Fruit fly (Drosophila melanogaster): ENCODE results near the gene NPF.
A peak's percentile ranks its signal among the peaks of the same experiment; 100 is the strongest.

The NPF gene

DNA sequence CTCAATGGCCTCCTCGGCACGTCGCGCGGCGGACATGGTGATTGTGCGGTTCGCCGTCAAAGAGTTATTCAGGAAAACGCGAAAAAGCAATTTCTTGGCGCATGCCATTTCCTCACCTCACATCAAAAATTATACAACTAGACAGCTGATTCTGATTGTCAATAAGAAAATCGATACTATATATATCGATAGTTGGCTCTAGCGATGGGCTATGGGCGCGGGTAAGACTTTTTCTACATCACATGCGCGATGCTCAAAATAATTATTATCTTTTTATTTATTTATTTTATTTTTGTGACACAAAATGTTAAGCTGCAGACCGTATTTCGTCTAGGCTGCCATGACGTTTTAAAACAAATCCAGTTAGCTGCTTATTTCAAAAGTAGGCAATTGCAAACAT, 5.2 kb downstream of the NPF start, which contains the start of gene CG10340:
TSS of gene CG10340 (minus strand) at position 151 of the 400 bp plus-strand sequence.
- no peak for TF ChIP-seq CG17801 (GFP tag; optimal IDR thresholded peaks at IDR 0.05; ENCODE audit: partially characterized antibody)

dm6 chr3R:16615009-16615408, 6.0 kb downstream of the NPF start, which contains the start of gene CG17562:
TSS of gene CG17562 (plus strand) at chr3R:16615309.
- TF ChIP-seq CG17801 (GFP tag; optimal IDR thresholded peaks at IDR 0.05; ENCODE audit: partially characterized antibody): no peak

dm6 chr3R:16617650-16618049, 8.6 kb downstream of the NPF start, which contains the start of gene CG17560:
TSS of gene CG17560 (plus strand) at chr3R:16617950.
- no peak for TF ChIP-seq CG17801 (GFP tag; optimal IDR thresholded peaks at IDR 0.05; ENCODE audit: partially characterized antibody)

DNA sequence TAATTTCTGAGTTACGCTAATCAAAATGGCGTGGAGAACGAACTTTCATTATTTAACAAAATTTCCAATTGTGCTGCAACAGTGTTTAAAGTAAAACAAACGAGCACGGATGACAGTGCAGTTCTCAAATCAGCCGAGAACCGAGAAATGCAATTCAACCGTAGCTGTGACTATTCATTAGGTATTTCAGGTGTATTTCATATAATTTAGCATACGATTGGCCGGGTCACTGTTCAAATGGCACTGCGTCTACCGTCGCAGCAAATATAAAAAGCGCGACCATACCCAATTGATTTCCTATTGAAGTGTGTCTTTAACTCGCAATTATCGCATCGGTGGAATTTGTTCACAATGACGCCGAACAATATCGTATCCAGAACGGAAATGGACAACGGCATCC, 11.5 kb downstream of the NPF start, which contains the start of gene CG14893:
TSS of gene CG14893 (plus strand) at position 301 of the 400 bp plus-strand sequence.
- TF ChIP-seq CG17801 (GFP tag; optimal IDR thresholded peaks at IDR 0.05; ENCODE audit: partially characterized antibody): no peak

dm6 chr3R:16624371-16624749, 15.3 kb downstream of the NPF start, which contains the start of gene Ccdc114:
TSS of gene Ccdc114 (minus strand) at chr3R:16624717.
- no peak for TF ChIP-seq CG17801 (GFP tag; optimal IDR thresholded peaks at IDR 0.05; ENCODE audit: partially characterized antibody)

- no peak for TF ChIP-seq CG17801 (GFP tag; optimal IDR thresholded peaks at IDR 0.05; ENCODE audit: partially characterized antibody)
Measured at dm6 chr3R:16624750-16625549, 15.9 kb downstream of the NPF start, which contains the start of gene Fas1. TSS of gene Fas1 (plus strand) at chr3R:16625238.

DNA sequence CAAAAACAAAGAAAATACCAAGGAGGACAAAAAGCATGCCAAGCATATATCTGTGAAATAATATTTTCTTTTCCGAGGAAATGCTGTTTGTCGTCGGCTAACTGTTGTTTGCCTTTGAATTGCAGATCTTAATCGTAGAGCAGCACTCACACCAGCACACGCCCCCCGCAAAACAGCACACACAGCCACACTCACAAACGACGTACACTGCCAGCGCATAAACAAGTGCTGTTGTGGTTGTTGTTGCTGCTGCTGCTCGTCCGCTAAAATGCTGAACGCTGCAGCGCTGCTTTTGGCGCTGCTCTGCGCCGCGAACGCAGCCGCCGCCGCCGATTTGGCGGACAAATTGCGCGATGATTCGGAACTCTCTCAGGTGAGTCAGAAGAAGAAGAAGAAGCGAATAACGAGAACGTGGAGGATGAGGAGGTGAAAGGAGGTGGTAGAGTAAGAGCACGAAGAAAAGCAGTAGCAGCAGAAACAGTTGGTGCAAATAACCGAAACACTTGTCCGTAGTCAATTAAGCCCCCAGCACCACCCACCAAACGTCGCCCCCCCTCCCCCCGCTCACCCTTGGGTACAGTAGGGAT, 16.9 kb downstream of the NPF start:
- TF ChIP-seq CG17801 (GFP tag; optimal IDR thresholded peaks at IDR 0.05; ENCODE audit: partially characterized antibody): no peak

DNA sequence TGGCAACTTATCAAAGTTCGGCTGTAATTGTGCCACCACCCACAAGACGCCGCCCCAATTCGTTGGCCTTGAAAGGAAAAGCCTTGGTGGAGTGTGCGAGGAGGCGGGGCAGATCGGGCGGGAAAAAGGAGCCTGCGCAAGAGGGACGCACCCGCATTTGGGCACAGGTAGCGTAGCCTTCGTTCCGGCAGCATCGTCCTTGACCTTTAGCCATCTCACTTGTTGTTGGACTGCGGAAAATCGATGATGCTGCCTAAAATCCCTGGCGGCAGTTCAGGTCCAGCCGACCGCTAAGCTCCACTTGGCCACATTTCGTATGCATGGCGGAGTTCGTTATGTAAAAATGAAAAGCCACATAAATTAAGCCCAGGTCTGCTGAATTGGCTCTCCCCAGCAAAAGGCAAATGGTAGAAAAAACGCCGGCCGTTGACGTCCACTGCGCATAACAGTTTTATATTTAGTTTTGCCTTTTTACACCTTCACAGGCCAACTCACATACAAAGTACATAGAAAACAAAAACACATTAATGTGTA, 17.9 kb downstream of the NPF start:
- TF ChIP-seq CG17801 (GFP tag; optimal IDR thresholded peaks at IDR 0.05; ENCODE audit: partially characterized antibody): no peak

DNA sequence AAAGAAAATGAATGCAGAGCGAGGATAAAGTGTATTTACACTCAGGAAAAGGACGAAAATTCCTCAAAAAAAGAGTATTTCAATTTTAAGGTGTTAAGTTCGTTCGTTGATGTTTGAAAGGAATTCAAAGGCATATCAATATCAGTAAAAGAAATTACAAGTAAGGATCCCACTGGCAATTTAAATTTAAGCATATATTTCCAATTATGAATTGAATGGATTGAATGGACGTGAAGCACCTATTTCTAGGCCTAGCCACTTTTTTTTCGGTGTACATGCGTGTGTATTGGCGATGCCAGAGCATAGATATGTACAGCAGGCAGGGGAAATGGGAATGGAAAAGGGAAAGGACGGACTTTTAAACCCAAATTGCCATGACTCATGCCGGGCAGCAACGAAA, 21.5 kb downstream of the NPF start:
- TF ChIP-seq CG17801 (GFP tag; optimal IDR thresholded peaks at IDR 0.05; ENCODE audit: partially characterized antibody): no peak

DNA sequence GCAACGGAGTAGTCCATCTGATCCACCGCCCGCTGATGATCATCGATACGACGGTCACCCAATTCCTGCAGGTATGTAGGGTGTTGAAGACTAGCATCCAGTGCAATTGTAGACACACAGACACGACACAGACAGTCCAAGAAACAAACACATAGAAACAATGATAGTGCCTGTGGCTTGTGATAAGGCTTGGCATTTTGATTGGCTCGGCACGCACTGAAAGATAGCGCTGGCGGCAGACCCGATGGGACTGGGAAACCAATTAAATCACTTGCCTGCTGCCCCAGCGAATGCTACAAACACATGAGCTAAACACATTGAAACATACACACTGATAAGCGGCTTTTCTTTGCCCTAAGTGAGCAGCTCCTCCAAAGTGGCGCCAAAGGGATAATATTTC, 23.7 kb downstream of the NPF start:
- TF ChIP-seq CG17801 (GFP tag; optimal IDR thresholded peaks at IDR 0.05; ENCODE audit: partially characterized antibody): no peak

- no peak for TF ChIP-seq CG17801 (GFP tag; optimal IDR thresholded peaks at IDR 0.05; ENCODE audit: partially characterized antibody)
Measured at dm6 chr3R:16640005-16640408, 31.0 kb downstream of the NPF start, which contains the start of gene nonA-l. TSS of gene nonA-l (plus strand) at chr3R:16640205.

- peak; percentile 7 for TF ChIP-seq CG17801 (GFP tag; optimal IDR thresholded peaks at IDR 0.05; ENCODE audit: partially characterized antibody)
Measured at dm6 chr3R:16643591-16643990, 34.6 kb downstream of the NPF start, which contains the start of gene Arl6IP1. TSS of gene Arl6IP1 (plus strand) at chr3R:16643605.

DNA sequence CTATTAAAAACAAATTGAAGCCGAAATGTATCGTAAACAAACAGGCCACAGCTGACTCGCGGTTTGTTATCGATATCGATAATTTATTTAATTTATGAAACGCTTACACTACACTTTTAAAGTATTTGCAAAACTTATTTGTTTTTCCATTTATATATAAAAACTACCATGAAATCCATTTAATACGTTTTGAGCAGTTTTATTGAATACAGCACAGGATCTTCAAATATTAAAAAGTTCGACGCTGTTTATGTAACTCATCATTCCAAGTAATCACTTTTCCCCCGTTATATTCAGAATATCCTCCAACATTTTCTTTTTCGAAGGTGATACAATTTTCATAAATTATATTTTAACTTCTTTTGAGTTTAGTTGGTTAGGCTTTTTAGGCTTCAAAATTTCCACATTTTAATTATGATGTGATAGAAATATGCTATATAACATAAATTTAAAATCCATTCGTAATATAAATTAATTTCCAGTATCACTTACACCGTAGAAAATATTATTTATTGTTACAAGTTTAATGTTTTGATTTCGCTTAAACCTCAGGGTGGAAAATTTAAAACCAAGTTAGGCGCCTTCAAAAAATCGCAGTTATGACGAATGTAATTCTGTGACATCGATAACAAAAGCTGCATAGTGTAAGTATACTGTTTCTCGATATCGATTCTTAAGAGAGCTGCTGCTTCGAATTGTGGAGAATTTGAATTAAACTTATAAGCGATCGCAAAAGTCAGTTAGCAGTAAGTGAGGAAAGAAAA, 38.1 kb downstream of the NPF start, which contains the start of the genes CG10324 and CCT3:
TSS of gene CG10324 (minus strand) at position 53 of the 764 bp plus-strand sequence.
TSS of gene CCT3 (plus strand) at position 654 of the 764 bp plus-strand sequence.
- TF ChIP-seq CG17801 (GFP tag; optimal IDR thresholded peaks at IDR 0.05; ENCODE audit: partially characterized antibody): peak; percentile 51

dm6 chr3R:16647716-16648016, 38.6 kb downstream of the NPF start:
- peak; percentile 16 for TF ChIP-seq CG17801 (GFP tag; optimal IDR thresholded peaks at IDR 0.05; ENCODE audit: partially characterized antibody)

dm6 chr3R:16649282-16649681, 40.3 kb downstream of the NPF start:
- no peak for TF ChIP-seq CG17801 (GFP tag; optimal IDR thresholded peaks at IDR 0.05; ENCODE audit: partially characterized antibody)

Measured in ovary, adult (tissue).